Worm (Caenorhabditis elegans): Measurements from ENCODE around the gene lido-10.

Gene lido-10

DNA sequence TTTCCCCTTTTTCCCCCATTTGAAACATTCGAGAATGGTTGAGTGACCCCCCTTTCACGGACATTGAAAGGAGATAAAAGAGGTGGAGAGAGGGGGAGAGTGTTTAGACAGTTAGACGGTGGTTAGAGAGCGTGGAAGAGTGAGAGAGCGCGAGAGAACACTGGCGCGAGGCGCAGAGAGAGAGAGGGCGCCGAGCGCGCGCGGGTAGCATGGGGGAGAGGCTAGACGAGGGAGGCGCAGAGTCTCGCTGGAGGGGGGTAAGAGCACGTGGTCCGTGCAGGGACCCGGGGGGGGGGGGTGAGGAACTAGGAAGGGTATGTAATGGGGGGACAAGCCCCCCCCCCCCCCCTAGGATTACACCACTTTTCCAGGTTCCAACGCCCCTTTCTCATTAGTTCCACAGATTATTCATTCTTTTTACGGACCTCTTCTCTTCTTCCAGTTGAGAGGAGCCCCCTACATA is 28.3 kb upstream of the lido-10 start:
- TF ChIP-seq nhr-237 (tag; optimal IDR thresholded peaks at IDR 0.05), result peak; percentile 82
- TF ChIP-seq mab-5 (tag; optimal IDR thresholded peaks at IDR 0.05), result no peak
- TF ChIP-seq tbx-8 (GFP tag; optimal IDR thresholded peaks at IDR 0.05), result no peak
- TF ChIP-seq cnd-1 (tag; optimal IDR thresholded peaks at IDR 0.05), result no peak
- TF ChIP-seq unc-39 (tag; optimal IDR thresholded peaks at IDR 0.05), result no peak
- TF ChIP-seq ceh-83 (GFP tag; optimal IDR thresholded peaks at IDR 0.05), result no peak
- no peak for TF ChIP-seq elt-1 (tag; optimal IDR thresholded peaks at IDR 0.05; ENCODE audit: borderline replicate concordance, insufficient read depth)
- no peak for TF ChIP-seq nhr-28 (tag; optimal IDR thresholded peaks at IDR 0.05)
- TF ChIP-seq lin-13 (tag; optimal IDR thresholded peaks at IDR 0.05), result no peak
- peak; percentile 82 for TF ChIP-seq pha-4 (tag; optimal IDR thresholded peaks at IDR 0.05)
- no peak for TF ChIP-seq snpc-4 (tag; optimal IDR thresholded peaks at IDR 0.05)
- TF ChIP-seq ceh-43 (GFP tag; optimal IDR thresholded peaks at IDR 0.05), result no peak
- peak; percentile 50 for TF ChIP-seq unc-120 (tag; optimal IDR thresholded peaks at IDR 0.05; ENCODE audit: poor library complexity, severe bottlenecking)
- TF ChIP-seq mep-1 (tag; optimal IDR thresholded peaks at IDR 0.05), result peak; percentile 60
- peak; percentile 49 for TF ChIP-seq bed-3 (GFP tag; optimal IDR thresholded peaks at IDR 0.05)
- TF ChIP-seq nhr-12 (tag; optimal IDR thresholded peaks at IDR 0.05), result no peak
- no peak for TF ChIP-seq lin-32 (GFP tag; optimal IDR thresholded peaks at IDR 0.05)
- TF ChIP-seq nhr-2 (tag; optimal IDR thresholded peaks at IDR 0.05), result no peak
- peak; percentile 15 for TF ChIP-seq flh-1 (GFP tag; optimal IDR thresholded peaks at IDR 0.05)
- no peak for TF ChIP-seq zip-8 (tag; optimal IDR thresholded peaks at IDR 0.05)
- TF ChIP-seq ceh-39 (tag; optimal IDR thresholded peaks at IDR 0.05), result no peak
- TF ChIP-seq mls-2 (tag; optimal IDR thresholded peaks at IDR 0.05), result peak; percentile 62
- TF ChIP-seq lsy-2 (tag; optimal IDR thresholded peaks at IDR 0.05), result peak; percentile 43
- peak; percentile 51 for TF ChIP-seq unc-62 (GFP tag; optimal IDR thresholded peaks at IDR 0.05)
- TF ChIP-seq sem-2 (GFP tag; optimal IDR thresholded peaks at IDR 0.05), result no peak
- peak; percentile 56 for TF ChIP-seq M03D4.4 (tag; optimal IDR thresholded peaks at IDR 0.05)
- peak; percentile 54 for TF ChIP-seq ztf-11 (tag; optimal IDR thresholded peaks at IDR 0.05)
- peak; percentile 68 for TF ChIP-seq ham-2 (GFP tag; optimal IDR thresholded peaks at IDR 0.05)
- no peak for TF ChIP-seq drap-1 (GFP tag; optimal IDR thresholded peaks at IDR 0.05)
- TF ChIP-seq blmp-1 (tag; optimal IDR thresholded peaks at IDR 0.05), result peak; percentile 48
- TF ChIP-seq ces-1 (GFP tag; optimal IDR thresholded peaks at IDR 0.05), result peak; percentile 83
- no peak for TF ChIP-seq nhr-76 (tag; optimal IDR thresholded peaks at IDR 0.05)
- peak; percentile 74 for TF ChIP-seq elt-3 (tag; optimal IDR thresholded peaks at IDR 0.05)
- peak; percentile 26 for TF ChIP-seq hlh-1 (tag; optimal IDR thresholded peaks at IDR 0.05)
- TF ChIP-seq sptf-1 (tag; optimal IDR thresholded peaks at IDR 0.05), result peak; percentile 69

DNA sequence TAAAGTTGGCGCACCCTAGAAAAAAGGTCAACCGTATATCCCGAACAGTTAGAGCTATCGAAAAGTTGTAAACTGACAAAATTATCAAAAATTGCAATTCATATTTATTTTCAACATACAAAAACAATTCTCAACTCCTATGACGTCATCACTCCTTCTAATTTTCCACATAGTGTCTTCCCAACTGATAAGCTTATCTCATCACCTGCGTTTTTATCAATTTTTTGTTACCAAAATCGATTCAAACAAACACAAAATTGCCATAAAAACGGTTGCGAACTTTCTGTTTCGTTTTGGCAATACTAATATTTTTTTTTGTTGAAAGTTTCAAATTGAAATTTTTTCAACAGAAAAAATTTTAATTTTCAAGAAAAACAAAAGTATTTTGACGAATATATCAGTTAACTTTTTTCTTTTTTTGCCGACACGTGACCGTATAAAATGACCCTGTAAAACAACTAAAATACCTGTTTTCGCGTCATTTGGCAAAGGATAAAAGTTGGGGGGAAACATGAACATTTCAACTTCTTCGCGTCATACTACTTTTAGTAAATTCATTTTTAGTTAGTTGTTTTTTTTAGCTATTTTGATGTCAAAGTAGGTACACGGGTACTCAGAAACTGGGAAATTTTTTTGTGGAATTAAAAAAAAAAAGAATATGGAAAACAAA is 26.6 kb upstream of the lido-10 start:
- TF ChIP-seq ceh-83 (GFP tag; optimal IDR thresholded peaks at IDR 0.05) (no peak), zip-8 (tag; optimal IDR thresholded peaks at IDR 0.05) (peak; percentile 87)

DNA sequence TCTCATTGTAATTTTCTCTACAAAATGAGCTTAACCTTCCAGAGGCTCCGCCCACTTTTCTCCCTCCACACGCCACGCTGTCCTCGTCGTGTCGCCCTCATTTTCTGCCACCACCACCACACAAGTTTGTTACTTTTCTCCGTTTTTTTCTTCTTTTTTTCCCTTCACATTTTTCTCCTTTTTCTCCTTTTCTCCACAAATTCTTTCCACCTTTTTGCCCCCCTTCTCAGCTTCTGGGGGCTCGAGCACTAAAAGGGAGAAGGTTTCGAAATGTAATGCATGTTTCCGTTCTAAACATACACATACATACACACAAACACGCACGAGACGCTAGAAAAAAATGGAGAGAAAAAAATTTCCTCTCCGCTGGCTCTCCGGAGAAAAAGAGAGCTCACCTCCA is 25.7 kb upstream of the lido-10 start, which contains the start of gene nhr-88:
TSS of gene nhr-88 (plus strand) at position 43 of the 400 bp plus-strand sequence.
- TF ChIP-seq sptf-1 (tag; optimal IDR thresholded peaks at IDR 0.05), result peak; percentile 8
- no peak for TF ChIP-seq drap-1 (GFP tag; optimal IDR thresholded peaks at IDR 0.05)

DNA sequence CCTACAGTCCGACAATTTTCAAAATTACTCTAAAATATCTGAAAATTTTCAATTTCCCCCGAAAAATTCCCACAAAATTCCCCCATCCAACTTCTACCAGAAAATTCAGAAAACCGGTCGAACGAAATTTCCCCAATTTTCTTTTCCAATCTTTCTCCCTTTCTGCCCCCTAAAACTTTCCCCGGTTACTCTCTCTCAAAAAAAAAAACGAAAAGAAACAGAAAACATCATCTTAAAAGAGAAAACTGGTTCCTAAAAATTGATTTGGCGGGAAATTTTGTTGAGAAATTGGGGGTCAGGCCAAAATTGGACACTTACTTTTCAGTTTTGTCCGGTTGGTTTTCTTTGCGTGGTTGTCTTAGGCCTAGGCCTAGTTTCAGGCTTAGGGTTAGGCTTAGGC is 24.7 kb upstream of the lido-10 start:
- TF ChIP-seq lin-32 (GFP tag; optimal IDR thresholded peaks at IDR 0.05) (no peak), mls-2 (tag; optimal IDR thresholded peaks at IDR 0.05) (no peak), ces-1 (GFP tag; optimal IDR thresholded peaks at IDR 0.05) (no peak), pha-4 (tag; optimal IDR thresholded peaks at IDR 0.05) (no peak), nhr-28 (tag; optimal IDR thresholded peaks at IDR 0.05) (no peak), lin-13 (tag; optimal IDR thresholded peaks at IDR 0.05) (no peak), sem-2 (GFP tag; optimal IDR thresholded peaks at IDR 0.05) (no peak), nhr-76 (tag; optimal IDR thresholded peaks at IDR 0.05) (no peak), ceh-83 (GFP tag; optimal IDR thresholded peaks at IDR 0.05) (no peak), unc-62 (GFP tag; optimal IDR thresholded peaks at IDR 0.05) (no peak), bed-3 (GFP tag; optimal IDR thresholded peaks at IDR 0.05) (no peak), nhr-12 (tag; optimal IDR thresholded peaks at IDR 0.05) (no peak), nhr-237 (tag; optimal IDR thresholded peaks at IDR 0.05) (no peak), snpc-4 (tag; optimal IDR thresholded peaks at IDR 0.05) (no peak)

Data from whole organism, mixed stage, embryonic.